Worm (Caenorhabditis elegans) whole organism, L1 larva: Measurements from ENCODE around the gene nas-11.
A peak's percentile ranks its signal among the peaks of the same experiment; 100 is the strongest.

Source experiments
- C34B4.2 ChIP-seq: sonication (generic microtip); optimal IDR thresholded peaks from 2 replicates; lab custom pipeline; 2017; ENCODE audit warnings: mild to moderate bottlenecking, missing genetic modification characterization, missing compliant biosample characterization
- aha-1 ChIP-seq: fragments of 150-350 bp; optimal IDR thresholded peaks from 2 replicates; lab custom pipeline; 2014; ENCODE audit warnings: missing biosample characterization, missing genetic modification characterization
- ama-1 ChIP-seq: fragments of 150-350 bp; optimal IDR thresholded peaks from 2 replicates; lab custom pipeline; 2014
- ceh-63 ChIP-seq: fragments of 200-800 bp; sonication (Bioruptor generic); optimal IDR thresholded peaks from 2 replicates; lab custom pipeline; 2018; ENCODE audit warnings: mild to moderate bottlenecking, missing genetic modification characterization, missing compliant biosample characterization
- ceh-90 ChIP-seq: sonication (generic microtip); optimal IDR thresholded peaks from 2 replicates; lab custom pipeline; 2016; ENCODE audit warnings: missing genetic modification characterization, missing compliant biosample characterization
- efl-1 ChIP-seq, 4 experiments: fragments of 150-350 bp; optimal IDR thresholded peaks in 3 of 4; peaks in 1 of 4; 1 replicate in 1 of 4; 2 replicates in 3 of 4; lab custom pipeline; 2014; ENCODE audit warnings: missing biosample characterization in 2 of 4, missing genetic modification characterization in 2 of 4, missing genetic modification reagents in 2 of 4
- efl-3 ChIP-seq: fragments of 200-800 bp; sonication (Bioruptor generic); optimal IDR thresholded peaks from 2 replicates; lab custom pipeline; 2018; ENCODE audit warnings: mild to moderate bottlenecking, missing genetic modification characterization, missing compliant biosample characterization
- egl-27 ChIP-seq, 2 experiments: fragments of 150-350 bp in 1 of 2; sonication (generic microtip); optimal IDR thresholded peaks; 3 replicates each; lab custom pipeline; 2017 to 2018; ENCODE audit warnings: missing biosample characterization in 2 of 2, missing genetic modification characterization in 2 of 2, missing genetic modification reagents in 2 of 2
- ets-5 ChIP-seq: fragments of 200-800 bp; sonication (Bioruptor generic); IDR thresholded peaks from 2 replicates; pipeline ENCODE4 v1.3.6; 2022; ENCODE audit warnings: missing genetic modification characterization, missing compliant biosample characterization
- fos-1 ChIP-seq: fragments of 150-350 bp; optimal IDR thresholded peaks from 2 replicates; lab custom pipeline; 2014; ENCODE audit warnings: missing biosample characterization, missing genetic modification characterization
- grh-1 ChIP-seq: fragments of 200-800 bp; sonication (Bioruptor generic); IDR thresholded peaks from 2 replicates; pipeline ENCODE4 v1.3.6; 2022; ENCODE audit warnings: missing genetic modification reagents, missing genetic modification characterization, missing compliant biosample characterization
- hlh-17 ChIP-seq: fragments of 200-800 bp; sonication (Bioruptor generic); optimal IDR thresholded peaks from 2 replicates; lab custom pipeline; 2018; ENCODE audit warnings: missing genetic modification characterization, mild to moderate bottlenecking, missing compliant biosample characterization, moderate library complexity, borderline replicate concordance
- hlh-4 ChIP-seq: sonication (generic microtip); optimal IDR thresholded peaks from 2 replicates; lab custom pipeline; 2016; ENCODE audit warnings: mild to moderate bottlenecking, missing genetic modification characterization, missing compliant biosample characterization
- hpl-2 ChIP-seq: fragments of 150-350 bp; optimal IDR thresholded peaks from 2 replicates; lab custom pipeline; 2014; ENCODE audit warnings: missing biosample characterization, missing genetic modification reagents, missing genetic modification characterization
- irx-1 ChIP-seq: sonication (generic microtip); optimal IDR thresholded peaks from 2 replicates; lab custom pipeline; 2016; ENCODE audit warnings: missing genetic modification characterization, missing compliant biosample characterization
- isw-1 ChIP-seq: fragments of 200-800 bp; sonication (Bioruptor generic); IDR thresholded peaks from 2 replicates; pipeline ENCODE4 v1.3.6; 2022; ENCODE audit warnings: missing genetic modification characterization, missing compliant biosample characterization
- lin-13 ChIP-seq: fragments of 150-350 bp; optimal IDR thresholded peaks from 2 replicates; lab custom pipeline; 2014; ENCODE audit warnings: missing biosample characterization, missing genetic modification reagents, missing genetic modification characterization
- lin-14 ChIP-seq: fragments of 200-800 bp; sonication (Bioruptor generic); optimal IDR thresholded peaks from 2 replicates; lab custom pipeline; 2018; ENCODE audit warnings: mild to moderate bottlenecking, missing genetic modification characterization, moderate library complexity, missing compliant biosample characterization
- lin-15B ChIP-seq: fragments of 150-350 bp; sonication (generic microtip); optimal IDR thresholded peaks from 3 replicates; lab custom pipeline; 2014; ENCODE audit warnings: missing biosample characterization, missing genetic modification characterization
- lin-35 ChIP-seq, 2 experiments: fragments of 150-350 bp; optimal IDR thresholded peaks; 2 replicates each; lab custom pipeline; 2014; ENCODE audit warnings: missing biosample characterization in 2 of 2, missing genetic modification characterization in 2 of 2, missing genetic modification reagents in 2 of 2
- lir-3 ChIP-seq: sonication (generic microtip); optimal IDR thresholded peaks from 2 replicates; lab custom pipeline; 2016; ENCODE audit warnings: mild to moderate bottlenecking, missing genetic modification characterization, moderate library complexity, missing compliant biosample characterization; ENCODE audit not compliant: poor library complexity
- lsy-2 ChIP-seq, 2 experiments: fragments of 150-350 bp; optimal IDR thresholded peaks; 2 replicates each; lab custom pipeline; 2014; ENCODE audit warnings: missing biosample characterization in 2 of 2, missing genetic modification characterization in 2 of 2
- mdl-1 ChIP-seq, 2 experiments: fragments of 150-350 bp; optimal IDR thresholded peaks; 2 replicates each; lab custom pipeline; 2014 to 2017; ENCODE audit warnings: missing biosample characterization in 2 of 2, missing genetic modification characterization in 2 of 2, inconsistent platforms in 1 of 2
- mep-1 ChIP-seq: fragments of 150-350 bp; optimal IDR thresholded peaks from 2 replicates; lab custom pipeline; 2014; ENCODE audit warnings: missing biosample characterization, missing genetic modification characterization
- nhr-11 ChIP-seq: fragments of 150-350 bp; optimal IDR thresholded peaks from 2 replicates; lab custom pipeline; 2014; ENCODE audit warnings: missing biosample characterization, missing genetic modification characterization
- nhr-12 ChIP-seq: sonication (generic microtip); optimal IDR thresholded peaks from 2 replicates; lab custom pipeline; 2017; ENCODE audit warnings: missing biosample characterization, missing genetic modification characterization
- nhr-19 ChIP-seq: fragments of 200-800 bp; sonication (Bioruptor generic); conservative IDR thresholded peaks from 2 replicates; pipeline ENCODE4 v1.3.6; 2022; ENCODE audit warnings: missing genetic modification characterization, missing compliant biosample characterization
- nhr-20 ChIP-seq: sonication (generic microtip); optimal IDR thresholded peaks from 2 replicates; lab custom pipeline; 2016; ENCODE audit warnings: mild to moderate bottlenecking, missing genetic modification characterization, missing compliant biosample characterization
- nhr-237 ChIP-seq: fragments of 150-350 bp; optimal IDR thresholded peaks from 2 replicates; lab custom pipeline; 2014; ENCODE audit warnings: missing biosample characterization, missing genetic modification characterization
- nhr-28 ChIP-seq: fragments of 150-350 bp; optimal IDR thresholded peaks from 2 replicates; lab custom pipeline; 2014; ENCODE audit warnings: missing biosample characterization, missing genetic modification characterization
- nhr-84 ChIP-seq: sonication (generic microtip); optimal IDR thresholded peaks from 2 replicates; lab custom pipeline; 2017; ENCODE audit warnings: missing biosample characterization, missing genetic modification characterization
- nhr-85 ChIP-seq: sonication (generic microtip); peaks from one replicate; lab custom pipeline; 2016; ENCODE audit warnings: missing genetic modification characterization, inconsistent platforms, missing compliant biosample characterization
- nhr-90 ChIP-seq: sonication (generic microtip); optimal IDR thresholded peaks from 2 replicates; lab custom pipeline; 2016; ENCODE audit warnings: mild to moderate bottlenecking, missing genetic modification characterization, missing compliant biosample characterization; ENCODE audit not compliant: poor library complexity
- pag-3 ChIP-seq: sonication (generic microtip); optimal IDR thresholded peaks from 2 replicates; lab custom pipeline; 2017; ENCODE audit warnings: missing genetic modification characterization, mild to moderate bottlenecking, missing compliant biosample characterization, antibody characterized with exemption, borderline replicate concordance; ENCODE audit not compliant: insufficient read depth
- pax-3 ChIP-seq: fragments of 200-800 bp; sonication (Bioruptor generic); optimal IDR thresholded peaks from 2 replicates; lab custom pipeline; 2018; ENCODE audit warnings: mild to moderate bottlenecking, missing genetic modification characterization, moderate library complexity, missing compliant biosample characterization
- pqm-1 ChIP-seq: sonication (generic microtip); optimal IDR thresholded peaks from 3 replicates; lab custom pipeline; 2017; ENCODE audit warnings: missing biosample characterization, missing genetic modification characterization
- rnt-1 ChIP-seq: sonication (generic microtip); optimal IDR thresholded peaks from 2 replicates; lab custom pipeline; 2016; ENCODE audit warnings: mild to moderate bottlenecking, missing genetic modification characterization, moderate library complexity, missing compliant biosample characterization
- skn-1 ChIP-seq: fragments of 150-350 bp; optimal IDR thresholded peaks from 2 replicates; lab custom pipeline; 2014; ENCODE audit warnings: missing biosample characterization, missing genetic modification characterization
- snpc-4 ChIP-seq: fragments of 150-350 bp; optimal IDR thresholded peaks from 2 replicates; lab custom pipeline; 2014; ENCODE audit warnings: missing biosample characterization, missing genetic modification characterization
- sox-4 ChIP-seq: sonication (generic microtip); optimal IDR thresholded peaks from 2 replicates; lab custom pipeline; 2016; ENCODE audit warnings: missing genetic modification characterization, missing compliant biosample characterization
- sptf-1 ChIP-seq: fragments of 150-350 bp; optimal IDR thresholded peaks from 2 replicates; lab custom pipeline; 2014; ENCODE audit warnings: missing biosample characterization, missing genetic modification characterization
- swsn-7 ChIP-seq: sonication (generic microtip); optimal IDR thresholded peaks from 2 replicates; lab custom pipeline; 2016; ENCODE audit warnings: missing genetic modification characterization, missing compliant biosample characterization
- tbx-2 ChIP-seq: sonication (generic microtip); optimal IDR thresholded peaks from 2 replicates; lab custom pipeline; 2016; ENCODE audit warnings: missing genetic modification characterization, missing compliant biosample characterization
- unc-130 ChIP-seq: fragments of 150-350 bp; optimal IDR thresholded peaks from 2 replicates; lab custom pipeline; 2017; ENCODE audit warnings: missing biosample characterization, missing genetic modification characterization, inconsistent platforms
- unc-98 ChIP-seq: fragments of 200-800 bp; sonication (Bioruptor generic); IDR thresholded peaks from 2 replicates; pipeline ENCODE4 v1.3.6; 2022; ENCODE audit warnings: missing genetic modification characterization, missing compliant biosample characterization
- vab-15 ChIP-seq: sonication (generic microtip); optimal IDR thresholded peaks from 2 replicates; lab custom pipeline; 2017; ENCODE audit warnings: missing genotype, mild to moderate bottlenecking, missing genetic modification characterization, missing compliant biosample characterization
- xbp-1 ChIP-seq: sonication (generic microtip); optimal IDR thresholded peaks from 2 replicates; lab custom pipeline; 2016; ENCODE audit warnings: missing genetic modification characterization, missing compliant biosample characterization
- ztf-11 ChIP-seq, 2 experiments: sonication (generic microtip); optimal IDR thresholded peaks; 2 replicates each; lab custom pipeline; 2016 to 2017; ENCODE audit warnings: missing genetic modification characterization in 2 of 2, missing biosample characterization in 1 of 2, missing compliant biosample characterization in 1 of 2
- ztf-4 ChIP-seq: fragments of 150-350 bp; optimal IDR thresholded peaks from 2 replicates; lab custom pipeline; 2014; ENCODE audit warnings: missing biosample characterization, missing genetic modification characterization

Gene nas-11

ce11 chrX:6745515-6745914 lies 32.1 kb downstream of the nas-11 start (continued):
- TF ChIP-seq hlh-4 (tag; lab: Kevin White, UChicago) (no peak), unc-98 (GFP tag; lab: Robert Waterston, UW) (no peak), grh-1 (no peak), nhr-84 (tag; lab: Kevin White, UChicago) (no peak), lir-3 (tag; lab: Kevin White, UChicago) (no peak), C34B4.2 (tag; lab: Kevin White, UChicago) (no peak), ceh-90 (tag; lab: Kevin White, UChicago) (no peak), hlh-17 (GFP tag; lab: Kevin White, UChicago) (no peak), fos-1 (tag; lab: Kevin White, UChicago) (no peak), lin-14 (GFP tag; lab: Kevin White, UChicago) (peak; percentile 68), hpl-2 (GFP tag; lab: Kevin White, UChicago) (no peak), ceh-63 (peak; percentile 15), nhr-12 (tag; lab: Kevin White, UChicago) (no peak), efl-1 (optimal IDR thresholded peaks at IDR 0.05; lab: Kevin White, UChicago) (no peak), efl-1 (GFP tag; optimal IDR thresholded peaks at IDR 0.05 in 1 of 2; lab: Kevin White, UChicago) (no peak), mdl-1 (tag; optimal IDR thresholded peaks at IDR 0.05; lab: Kevin White, UChicago) (no peak), pax-3 (tag; lab: Kevin White, UChicago) (no peak), lsy-2 (tag; optimal IDR thresholded peaks at IDR 0.05; lab: Kevin White, UChicago) (no peak), xbp-1 (tag; lab: Kevin White, UChicago) (no peak), ama-1 (no peak), efl-3 (GFP tag; lab: Kevin White, UChicago) (no peak), swsn-7 (tag; lab: Kevin White, UChicago) (no peak), lin-15B (no peak), nhr-20 (peak; percentile 46), sox-4 (no peak), unc-130 (tag; lab: Kevin White, UChicago) (peak; percentile 36), rnt-1 (tag; lab: Kevin White, UChicago) (peak; percentile 69), pag-3 (tag; lab: Kevin White, UChicago) (no peak), nhr-237 (tag; lab: Kevin White, UChicago) (no peak), sptf-1 (tag; lab: Kevin White, UChicago) (no peak), pqm-1 (no peak), aha-1 (tag; lab: Kevin White, UChicago) (no peak), nhr-19 (GFP tag; lab: Robert Waterston, UW) (peak; percentile 60), egl-27 (tag; optimal IDR thresholded peaks at IDR 0.05; lab: Kevin White, UChicago) (peak in 1 of 2 experiments; percentile 33), nhr-85 (tag; lab: Kevin White, UChicago) (no peak), skn-1 (tag; lab: Kevin White, UChicago) (no peak), irx-1 (tag; lab: Kevin White, UChicago) (no peak), tbx-2 (tag; lab: Kevin White, UChicago) (no peak), nhr-28 (tag; lab: Kevin White, UChicago) (no peak), lin-13 (no peak), ztf-4 (no peak), snpc-4 (tag; lab: Kevin White, UChicago) (no peak), nhr-11 (tag; lab: Kevin White, UChicago) (no peak), ztf-11 (tag; optimal IDR thresholded peaks at IDR 0.05; lab: Kevin White, UChicago) (no peak), isw-1 (GFP tag; lab: Robert Waterston, UW) (no peak), lin-35 (GFP tag; optimal IDR thresholded peaks at IDR 0.05; lab: Kevin White, UChicago) (no peak), ets-5 (GFP tag; lab: Robert Waterston, UW) (no peak), nhr-90 (tag; lab: Kevin White, UChicago) (no peak), vab-15 (no peak), mep-1 (peak; percentile 21)
- TF ChIP-seq, all 84 proteins: peak for 14
